Worm (Caenorhabditis elegans): ENCODE data around the gene dpm-3.

- TF ChIP-seq ets-7 (tag; optimal IDR thresholded peaks at IDR 0.05) (no peak), hmg-4 (GFP tag; optimal IDR thresholded peaks at IDR 0.05) (no peak), tbx-11 (GFP tag; IDR thresholded peaks at IDR 0.05) (no peak), ama-1 (optimal IDR thresholded peaks at IDR 0.05) (no peak), ceh-36 (tag; optimal IDR thresholded peaks at IDR 0.05) (no peak), aly-1 (tag; optimal IDR thresholded peaks at IDR 0.05) (no peak)
These were observed 30.6 kb upstream of the dpm-3 start, which contains the start of gene sec-24.2 for ce11 chrIV:12360742-12361195.
